Fruit fly (Drosophila melanogaster) whole organism, embryonic: ENCODE data around the gene E2f1.
A peak's percentile ranks its signal among the peaks of the same experiment; 100 is the strongest.

Experiments
- Blimp-1 ChIP-seq: fragments of 200-800 bp; sonication (Bioruptor generic); optimal IDR thresholded peaks from 3 replicates; lab custom pipeline; 2018; ENCODE audit warnings: missing biosample characterization, missing genetic modification characterization, mild to moderate bottlenecking, moderate library complexity, missing genetic modification reagents
- BtbVII ChIP-seq: fragments of 200-800 bp; sonication (Bioruptor generic); optimal IDR thresholded peaks from 3 replicates; lab custom pipeline; 2017; ENCODE audit warnings: missing biosample characterization, mild to moderate bottlenecking, missing genetic modification characterization
- CG1024 ChIP-seq: fragments of 200-800 bp; sonication (Bioruptor generic); IDR thresholded peaks from 2 replicates; pipeline ENCODE4 v1.3.6; 2022; ENCODE audit warnings: missing biosample characterization, missing genetic modification characterization
- CG10543 ChIP-seq: fragments of 200-800 bp; sonication (Bioruptor generic); optimal IDR thresholded peaks from 3 replicates; lab custom pipeline; 2017; ENCODE audit warnings: missing biosample characterization, mild to moderate bottlenecking, missing genetic modification characterization, moderate library complexity
- CG11398 ChIP-seq: fragments of 200-800 bp; sonication (Bioruptor generic); optimal IDR thresholded peaks from 2 replicates; lab custom pipeline; 2016; ENCODE audit warnings: missing biosample characterization, missing genetic modification characterization
- CG11695 ChIP-seq: fragments of 200-800 bp; sonication (Bioruptor generic); IDR thresholded peaks from 3 replicates; pipeline ENCODE4 v1.3.6; 2022; ENCODE audit warnings: missing biosample characterization, missing genetic modification characterization
- CG11723 ChIP-seq: fragments of 200-800 bp; sonication (Bioruptor generic); optimal IDR thresholded peaks from 2 replicates; lab custom pipeline; 2017; ENCODE audit warnings: missing biosample characterization, mild to moderate bottlenecking, missing genetic modification characterization
- CG12104 ChIP-seq: fragments of 200-800 bp; sonication (Bioruptor generic); optimal IDR thresholded peaks from 3 replicates; lab custom pipeline; 2016; ENCODE audit warnings: missing biosample characterization, missing genetic modification characterization
- CG13894 ChIP-seq: fragments of 200-800 bp; sonication (Bioruptor generic); optimal IDR thresholded peaks from 3 replicates; lab custom pipeline; 2018; ENCODE audit warnings: missing biosample characterization, mild to moderate bottlenecking, missing genetic modification characterization, moderate library complexity
- CG14441 ChIP-seq: fragments of 200-800 bp; sonication (Bioruptor generic); IDR thresholded peaks from 2 replicates; pipeline ENCODE4 v1.3.6; 2022; ENCODE audit warnings: missing biosample characterization, missing genetic modification characterization
- CG15601 ChIP-seq: fragments of 200-800 bp; sonication (Bioruptor generic); optimal IDR thresholded peaks from 3 replicates; lab custom pipeline; 2019; ENCODE audit warnings: missing biosample characterization, mild to moderate bottlenecking, missing genetic modification characterization, moderate library complexity
- CG16815 ChIP-seq: fragments of 200-800 bp; sonication (Bioruptor generic); optimal IDR thresholded peaks from 3 replicates; lab custom pipeline; 2017; ENCODE audit warnings: missing biosample characterization, mild to moderate bottlenecking, missing genetic modification characterization
- CG17186 ChIP-seq: fragments of 200-800 bp; sonication (Bioruptor generic); optimal IDR thresholded peaks from 3 replicates; lab custom pipeline; 2017; ENCODE audit warnings: missing biosample characterization, missing genetic modification reagents, missing genetic modification characterization
- CG18011 ChIP-seq: fragments of 200-800 bp; sonication (Bioruptor generic); optimal IDR thresholded peaks from 2 replicates; lab custom pipeline; 2017; ENCODE audit warnings: missing biosample characterization, missing genetic modification characterization, mild to moderate bottlenecking, moderate library complexity, missing genotype
- CG2202 ChIP-seq: fragments of 200-800 bp; sonication (Bioruptor generic); optimal IDR thresholded peaks from 2 replicates; lab custom pipeline; 2018; ENCODE audit warnings: missing biosample characterization, mild to moderate bottlenecking, missing genetic modification characterization
- CG32772 ChIP-seq: fragments of 200-800 bp; sonication (Bioruptor generic); IDR thresholded peaks from 2 replicates; pipeline ENCODE4 v1.3.6; 2022; ENCODE audit warnings: missing biosample characterization, missing genetic modification characterization
- CG3407 ChIP-seq: fragments of 200-800 bp; sonication (Bioruptor generic); optimal IDR thresholded peaks from 2 replicates; lab custom pipeline; 2018; ENCODE audit warnings: missing biosample characterization, mild to moderate bottlenecking, missing genetic modification characterization
- CG3838 ChIP-seq: fragments of 200-800 bp; sonication (Bioruptor generic); optimal IDR thresholded peaks from 3 replicates; lab custom pipeline; 2016; ENCODE audit warnings: missing biosample characterization, missing genetic modification characterization
- CG6813 ChIP-seq: fragments of 200-800 bp; sonication (Bioruptor generic); optimal IDR thresholded peaks from 2 replicates; lab custom pipeline; 2017; ENCODE audit warnings: missing biosample characterization, missing genetic modification characterization, mild to moderate bottlenecking, moderate library complexity, missing genetic modification reagents
- CG7357 ChIP-seq: fragments of 200-800 bp; sonication (Bioruptor generic); IDR thresholded peaks from 3 replicates; pipeline ENCODE4 v1.3.6; 2022; ENCODE audit warnings: missing biosample characterization, missing genetic modification characterization
- CG7839 ChIP-seq: fragments of 200-800 bp; sonication (Bioruptor generic); optimal IDR thresholded peaks from 3 replicates; lab custom pipeline; 2018; ENCODE audit warnings: missing biosample characterization, mild to moderate bottlenecking, missing genetic modification characterization, moderate library complexity
- CG9437 ChIP-seq: fragments of 200-800 bp; sonication (Bioruptor generic); optimal IDR thresholded peaks from 2 replicates; lab custom pipeline; 2018; ENCODE audit warnings: missing biosample characterization, mild to moderate bottlenecking, missing genetic modification characterization
- Dek ChIP-seq: fragments of 200-800 bp; sonication (Bioruptor generic); optimal IDR thresholded peaks from 3 replicates; lab custom pipeline; 2019; ENCODE audit warnings: missing biosample characterization, mild to moderate bottlenecking, missing genetic modification characterization, moderate library complexity
- Hmx ChIP-seq: fragments of 200-800 bp; sonication (Bioruptor generic); optimal IDR thresholded peaks from 2 replicates; lab custom pipeline; 2016; ENCODE audit warnings: missing biosample characterization, missing genetic modification characterization
- Jarid2 ChIP-seq: fragments of 200-800 bp; sonication (Bioruptor generic); optimal IDR thresholded peaks from 3 replicates; lab custom pipeline; 2017; ENCODE audit warnings: mild to moderate bottlenecking, missing biosample characterization, missing genetic modification reagents, missing genetic modification characterization
- NC2β ChIP-seq: fragments of 200-800 bp; sonication (Bioruptor generic); optimal IDR thresholded peaks from 2 replicates; lab custom pipeline; 2016; ENCODE audit warnings: missing biosample characterization, missing genetic modification characterization
- Neu2 ChIP-seq: fragments of 200-800 bp; sonication (Bioruptor generic); optimal IDR thresholded peaks from 3 replicates; lab custom pipeline; 2016; ENCODE audit warnings: missing biosample characterization, missing genetic modification characterization, borderline replicate concordance
- Oaz ChIP-seq: fragments of 200-800 bp; sonication (Bioruptor generic); IDR thresholded peaks from 2 replicates; pipeline ENCODE4 v1.3.6; 2022; ENCODE audit warnings: missing biosample characterization, missing genetic modification characterization
- Ssrp ChIP-seq: fragments of 200-800 bp; sonication (Bioruptor generic); optimal IDR thresholded peaks from 2 replicates; lab custom pipeline; 2018; ENCODE audit warnings: missing biosample characterization, mild to moderate bottlenecking, missing genetic modification characterization, moderate library complexity
- Taf1 ChIP-seq: fragments of 200-800 bp; sonication (Bioruptor generic); IDR thresholded peaks from 2 replicates; pipeline ENCODE4 v1.3.6; 2022; ENCODE audit warnings: missing biosample characterization, missing genetic modification characterization
- Xbp1 ChIP-seq: fragments of 200-800 bp; sonication (Bioruptor generic); optimal IDR thresholded peaks from 3 replicates; lab custom pipeline; 2016; ENCODE audit warnings: missing biosample characterization, mild to moderate bottlenecking, missing genetic modification characterization
- bsh ChIP-seq, 2 experiments: fragments of 200-800 bp; sonication (Bioruptor generic); optimal IDR thresholded peaks; 2 replicates each; lab custom pipeline; 2017 to 2018; ENCODE audit warnings: mild to moderate bottlenecking in 2 of 2, missing biosample characterization in 2 of 2, missing genetic modification characterization in 2 of 2, moderate library complexity in 1 of 2
- da ChIP-seq: fragments of 200-800 bp; sonication (Bioruptor generic); optimal IDR thresholded peaks from 2 replicates; lab custom pipeline; 2016; ENCODE audit warnings: missing biosample characterization, missing genetic modification characterization
- gro ChIP-seq: fragments of 200-800 bp; sonication (Bioruptor generic); optimal IDR thresholded peaks from 2 replicates; lab custom pipeline; 2016; ENCODE audit warnings: missing biosample characterization, missing genetic modification characterization
- ken ChIP-seq: fragments of 200-800 bp; sonication (Bioruptor generic); IDR thresholded peaks from 3 replicates; pipeline ENCODE4 v1.3.6; 2022; ENCODE audit warnings: missing biosample characterization, missing genetic modification characterization
- kni ChIP-seq: fragments of 200-800 bp; sonication (Bioruptor generic); optimal IDR thresholded peaks from 3 replicates; lab custom pipeline; 2017; ENCODE audit warnings: mild to moderate bottlenecking, missing biosample characterization, missing genetic modification reagents, missing genetic modification characterization
- lab ChIP-seq: fragments of 200-800 bp; sonication (Bioruptor generic); optimal IDR thresholded peaks from 3 replicates; lab custom pipeline; 2017; ENCODE audit warnings: missing biosample characterization, missing genetic modification characterization, mild to moderate bottlenecking, moderate library complexity, missing genetic modification reagents
- otp ChIP-seq: fragments of 200-800 bp; sonication (Bioruptor generic); IDR thresholded peaks from 3 replicates; pipeline ENCODE4, ENCODE4 v1.3.6; 2022; ENCODE audit warnings: missing biosample characterization, missing genetic modification characterization
- pan ChIP-seq, 4 experiments: fragments of >200 bp in 3 of 4; fragments of 200-800 bp in 1 of 4; sonication (Bioruptor generic) in 1 of 4; optimal IDR thresholded peaks in 3 of 4; IDR thresholded peaks in 1 of 4; 2 replicates each; pipeline versions ENCODE4 v1.3.6 to Lab custom; 2017 to 2022; ENCODE audit warnings: missing biosample characterization in 2 of 4, missing genetic modification characterization in 2 of 4, mixed read lengths in 1 of 4
- row ChIP-seq: fragments of 200-800 bp; sonication (Bioruptor generic); IDR thresholded peaks from 3 replicates; pipeline ENCODE4 v1.3.6; 2022; ENCODE audit warnings: missing biosample characterization, missing genetic modification characterization
- sc ChIP-seq, 3 experiments: fragments of >200 bp in 2 of 3; fragments of 200-800 bp in 1 of 3; sonication (Bioruptor generic) in 1 of 3; optimal IDR thresholded peaks; 2 replicates in 2 of 3; 3 replicates in 1 of 3; lab custom pipeline; 2017; ENCODE audit warnings: mild to moderate bottlenecking in 1 of 3, missing biosample characterization in 1 of 3, missing genetic modification characterization in 1 of 3, missing genetic modification reagents in 1 of 3
- sd ChIP-seq: fragments of 200-800 bp; sonication (Bioruptor generic); optimal IDR thresholded peaks from 3 replicates; lab custom pipeline; 2018; ENCODE audit warnings: missing biosample characterization, mild to moderate bottlenecking, missing genetic modification characterization, moderate library complexity
- sens ChIP-seq: fragments of 200-800 bp; sonication (Bioruptor generic); peaks from one replicate; lab custom pipeline; 2016; ENCODE audit warnings: missing biosample characterization, missing genetic modification characterization
- shn ChIP-seq: fragments of 200-800 bp; sonication (Bioruptor generic); optimal IDR thresholded peaks from 3 replicates; lab custom pipeline; 2016; ENCODE audit warnings: missing biosample characterization, missing genetic modification characterization
- so ChIP-seq: fragments of 200-800 bp; sonication (Bioruptor generic); IDR thresholded peaks from 3 replicates; pipeline ENCODE4 v1.3.6; 2022; ENCODE audit warnings: missing biosample characterization, missing genetic modification characterization
- stwl ChIP-seq: fragments of 200-800 bp; sonication (Bioruptor generic); optimal IDR thresholded peaks from 3 replicates; lab custom pipeline; 2018; ENCODE audit warnings: missing biosample characterization, mild to moderate bottlenecking, missing genetic modification characterization, moderate library complexity
- tna ChIP-seq: fragments of 200-800 bp; sonication (Bioruptor generic); IDR thresholded peaks from 2 replicates; pipeline ENCODE4 v1.3.6; 2022; ENCODE audit warnings: missing biosample characterization, missing genetic modification characterization; ENCODE audit not compliant: partially characterized antibody
- toy ChIP-seq: fragments of 200-800 bp; sonication (Bioruptor generic); IDR thresholded peaks from 2 replicates; pipeline ENCODE4 v1.3.6; 2022; ENCODE audit warnings: missing biosample characterization, missing genetic modification characterization
- twi ChIP-seq: fragments of 200-800 bp; optimal IDR thresholded peaks from 2 replicates; lab custom pipeline; 2019; ENCODE audit warnings: missing biosample characterization, mild to moderate bottlenecking, missing genetic modification characterization, moderate library complexity
- usp ChIP-seq: fragments of >200 bp; optimal IDR thresholded peaks from 2 replicates; lab custom pipeline; 2017; ENCODE audit warnings: missing biosample characterization, missing genetic modification characterization

The E2f1 gene

dm6 chr3R:21586351-21586750, 74.3 kb downstream of the E2f1 start:
- TF ChIP-seq Jarid2 (GFP tag; lab: Kevin White, UChicago) = no peak
- no peak for TF ChIP-seq CG3838
- TF ChIP-seq tna (GFP tag; lab: Robert Waterston, UW) = no peak
- TF ChIP-seq CG15601 = no peak
- TF ChIP-seq CG6813 (GFP tag; lab: Kevin White, UChicago) = no peak
- peak; percentile 99 for TF ChIP-seq sd
- peak; percentile 17; the same call in 1 of the 2 replicates for TF ChIP-seq CG14441
- no peak for TF ChIP-seq so (GFP tag; lab: Robert Waterston, UW)
- no peak for TF ChIP-seq CG11398
- no peak for TF ChIP-seq Xbp1 (GFP tag; lab: Kevin White, UChicago)
- no peak for TF ChIP-seq CG1024 (GFP tag; lab: Robert Waterston, UW)
- no peak for TF ChIP-seq NC2β (GFP tag; lab: Kevin White, UChicago)
- no peak for TF ChIP-seq Ssrp
- no peak for TF ChIP-seq otp (GFP tag; lab: Robert Waterston, UW)
- peak; percentile 78 for TF ChIP-seq kni (GFP tag; lab: Kevin White, UChicago)
- no peak for TF ChIP-seq gro (GFP tag; lab: Kevin White, UChicago)
- no peak for TF ChIP-seq CG11723
- no peak for TF ChIP-seq Oaz (GFP tag; lab: Robert Waterston, UW)
- no peak for TF ChIP-seq sc (optimal IDR thresholded peaks at IDR 0.05; lab: Kevin White, UChicago)
- no peak for TF ChIP-seq sc (GFP tag; optimal IDR thresholded peaks at IDR 0.05; lab: Kevin White, UChicago)
- TF ChIP-seq twi = no peak
- no peak for TF ChIP-seq shn (GFP tag; lab: Kevin White, UChicago)
- TF ChIP-seq CG7839 (tag; lab: Kevin White, UChicago) = no peak
- TF ChIP-seq CG18011 (GFP tag; lab: Kevin White, UChicago) = no peak
- TF ChIP-seq Blimp-1 (GFP tag; lab: Kevin White, UChicago) = no peak
- no peak for TF ChIP-seq ken (GFP tag; lab: Robert Waterston, UW)
- no peak for TF ChIP-seq Hmx (GFP tag; lab: Kevin White, UChicago)
- TF ChIP-seq BtbVII (GFP tag; lab: Kevin White, UChicago) = peak; percentile 12
- no peak for TF ChIP-seq CG3407 (GFP tag; lab: Kevin White, UChicago)
- no peak for TF ChIP-seq Taf1
- no peak for TF ChIP-seq pan (optimal IDR thresholded peaks at IDR 0.05; lab: Kevin White, UChicago)
- no peak for TF ChIP-seq pan (GFP tag; optimal IDR thresholded peaks at IDR 0.05 in 1 of 2, IDR thresholded peaks at IDR 0.05 in 1 of 2)
- no peak for TF ChIP-seq toy
- TF ChIP-seq CG12104 (GFP tag; lab: Kevin White, UChicago) = no peak
- no peak for TF ChIP-seq CG16815 (GFP tag; lab: Kevin White, UChicago)
- peak; percentile 12 for TF ChIP-seq lab (GFP tag; lab: Kevin White, UChicago)
- TF ChIP-seq CG17186 (GFP tag; lab: Kevin White, UChicago) = no peak
- no peak for TF ChIP-seq Neu2 (GFP tag; lab: Kevin White, UChicago)
- no peak for TF ChIP-seq da (GFP tag; lab: Kevin White, UChicago)
- TF ChIP-seq CG7357 (GFP tag; lab: Robert Waterston, UW) = no peak
- TF ChIP-seq CG2202 (tag; lab: Kevin White, UChicago) = no peak
- no peak for TF ChIP-seq CG32772
- TF ChIP-seq CG10543 (GFP tag; lab: Kevin White, UChicago) = peak; percentile 45
- TF ChIP-seq stwl = no peak
- peak; percentile 26 for TF ChIP-seq CG9437 (GFP tag; lab: Kevin White, UChicago)
- TF ChIP-seq usp (GFP tag; lab: Kevin White, UChicago) = no peak
- peak; percentile 75 for TF ChIP-seq sens (GFP tag; lab: Kevin White, UChicago)
- TF ChIP-seq CG13894 = no peak
- no peak for TF ChIP-seq bsh (GFP tag; optimal IDR thresholded peaks at IDR 0.05; lab: Kevin White, UChicago)
- peak; percentile 4 for TF ChIP-seq Dek
- no peak for TF ChIP-seq CG11695 (GFP tag; lab: Robert Waterston, UW)
- TF ChIP-seq row (GFP tag; lab: Robert Waterston, UW) = no peak
